Worm (Caenorhabditis elegans): ENCODE results near the gene glrx-22.

glrx-22 gene

DNA sequence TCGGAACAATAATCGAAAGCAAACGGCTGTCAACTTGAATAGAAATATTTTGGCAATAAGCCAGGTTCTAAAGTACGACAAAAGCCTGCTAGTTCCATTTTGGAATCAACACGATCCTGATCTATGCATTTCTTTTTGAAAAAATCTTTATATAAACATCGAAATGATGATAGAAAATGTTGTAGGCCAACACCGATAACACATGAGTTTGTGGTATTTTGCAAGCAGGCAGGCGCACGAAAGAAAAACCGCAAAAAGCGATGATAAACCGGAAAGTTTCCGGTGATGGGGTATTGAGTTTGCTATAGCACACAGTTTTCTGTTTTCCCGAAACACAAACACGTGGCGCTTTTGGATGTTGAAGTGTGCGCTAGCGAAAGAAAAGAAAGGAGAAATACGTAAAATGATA is 33.1 kb upstream of the glrx-22 start (continued):
- TF ChIP-seq nhr-76 (tag; optimal IDR thresholded peaks at IDR 0.05) = no peak
- peak; percentile 19 for TF ChIP-seq nhr-10 (tag; optimal IDR thresholded peaks at IDR 0.05)
- no peak for TF ChIP-seq nhr-41 (GFP tag; IDR thresholded peaks at IDR 0.05)
- TF ChIP-seq unc-62 (GFP tag; optimal IDR thresholded peaks at IDR 0.05 in 1 of 2) = no peak
- no peak for TF ChIP-seq unc-62 (tag; optimal IDR thresholded peaks at IDR 0.05)
- no peak for TF ChIP-seq cey-2 (tag; optimal IDR thresholded peaks at IDR 0.05; ENCODE audit: borderline replicate concordance, insufficient read depth)
- no peak for TF ChIP-seq unc-39 (tag; optimal IDR thresholded peaks at IDR 0.05)
- TF ChIP-seq snpc-1.2 (GFP tag; IDR thresholded peaks at IDR 0.05) = no peak
- no peak for TF ChIP-seq ceh-44 (GFP tag; IDR thresholded peaks at IDR 0.05)
- TF ChIP-seq nhr-48 (tag; optimal IDR thresholded peaks at IDR 0.05) = no peak
- no peak for TF ChIP-seq lin-29 (GFP tag; IDR thresholded peaks at IDR 0.05)
- no peak for TF ChIP-seq ceh-28 (tag; optimal IDR thresholded peaks at IDR 0.05)
- TF ChIP-seq nhr-25 (tag; optimal IDR thresholded peaks at IDR 0.05; ENCODE audit: borderline replicate concordance, insufficient read depth) = no peak
- peak in 1 of 2 experiments; percentile 83 for TF ChIP-seq mdl-1 (tag; optimal IDR thresholded peaks at IDR 0.05)
- TF ChIP-seq lin-38 (GFP tag; IDR thresholded peaks at IDR 0.05) = no peak
- no peak for TF ChIP-seq mdt-29 (GFP tag; IDR thresholded peaks at IDR 0.05)
- no peak for TF ChIP-seq ztf-11 (tag; optimal IDR thresholded peaks at IDR 0.05)
- no peak for TF ChIP-seq nhr-11 (tag; optimal IDR thresholded peaks at IDR 0.05)
- TF ChIP-seq set-16 (GFP tag; IDR thresholded peaks at IDR 0.05) = no peak
- no peak for TF ChIP-seq mep-1 (tag; optimal IDR thresholded peaks at IDR 0.05)
- TF ChIP-seq dmd-6 (GFP tag; IDR thresholded peaks at IDR 0.05) = peak; percentile 62
- no peak for TF ChIP-seq php-3 (GFP tag; IDR thresholded peaks at IDR 0.05)
- TF ChIP-seq dve-1 (tag; optimal IDR thresholded peaks at IDR 0.05; ENCODE audit: insufficient read depth) = peak; percentile 25
- TF ChIP-seq ama-1 (optimal IDR thresholded peaks at IDR 0.05) = no peak
- peak; percentile 51 for TF ChIP-seq mxl-3 (GFP tag; optimal IDR thresholded peaks at IDR 0.05)
- TF ChIP-seq daf-8 (GFP tag; IDR thresholded peaks at IDR 0.05) = no peak
- TF ChIP-seq ZK546.5 (tag; optimal IDR thresholded peaks at IDR 0.05) = no peak
- TF ChIP-seq lsy-2 (tag; optimal IDR thresholded peaks at IDR 0.05) = no peak
- no peak for TF ChIP-seq dmd-9 (GFP tag; IDR thresholded peaks at IDR 0.05)
- no peak for TF ChIP-seq zfp-2 (tag; optimal IDR thresholded peaks at IDR 0.05)
- no peak for TF ChIP-seq duxl-1 (tag; optimal IDR thresholded peaks at IDR 0.05; ENCODE audit: poor library complexity)
- TF ChIP-seq nhr-28 (tag; optimal IDR thresholded peaks at IDR 0.05) = peak; percentile 84
- TF ChIP-seq hmg-1.1 (GFP tag; IDR thresholded peaks at IDR 0.05) = no peak
- TF ChIP-seq T20F7.1 (GFP tag; optimal IDR thresholded peaks at IDR 0.05) = no peak
- no peak for TF ChIP-seq F49E8.2 (tag; optimal IDR thresholded peaks at IDR 0.05; ENCODE audit: borderline replicate concordance)
- no peak for TF ChIP-seq ces-1 (GFP tag; optimal IDR thresholded peaks at IDR 0.05)
- TF ChIP-seq fkh-10 (GFP tag; optimal IDR thresholded peaks at IDR 0.05) = no peak
- TF ChIP-seq lim-7 (GFP tag; IDR thresholded peaks at IDR 0.05) = no peak
- TF ChIP-seq hlh-30 (tag; optimal IDR thresholded peaks at IDR 0.05; ENCODE audit: insufficient read depth) = peak; percentile 67
- no peak for TF ChIP-seq ceh-20 (GFP tag; IDR thresholded peaks at IDR 0.05)
- no peak for TF ChIP-seq Y75B8A.6 (GFP tag; IDR thresholded peaks at IDR 0.05)
- TF ChIP-seq pqm-1 (tag; optimal IDR thresholded peaks at IDR 0.05) = peak; percentile 60
- no peak for TF ChIP-seq arid-1 (GFP tag; conservative IDR thresholded peaks at IDR 0.05)
- TF ChIP-seq mxl-2 (GFP tag; conservative IDR thresholded peaks at IDR 0.05) = no peak
- no peak for TF ChIP-seq F26F4.8 (GFP tag; conservative IDR thresholded peaks at IDR 0.05)
- TF ChIP-seq mes-2 (tag; optimal IDR thresholded peaks at IDR 0.05; ENCODE audit: poor library complexity, severe bottlenecking) = no peak
- TF ChIP-seq gei-8 (GFP tag; optimal IDR thresholded peaks at IDR 0.05) = no peak
- no peak for TF ChIP-seq attf-4 (tag; optimal IDR thresholded peaks at IDR 0.05)
- no peak for TF ChIP-seq Y5F2A.4 (GFP tag; optimal IDR thresholded peaks at IDR 0.05)
- TF ChIP-seq zag-1 (tag; optimal IDR thresholded peaks at IDR 0.05) = no peak
- no peak for TF ChIP-seq F10B5.3 (tag; optimal IDR thresholded peaks at IDR 0.05)
- TF ChIP-seq T26A8.4 (GFP tag; IDR thresholded peaks at IDR 0.05) = no peak
